Fruit fly (Drosophila melanogaster) Kc167 (cell line): ENCODE measurements around the gene Ugt35E2.

ENCODE experiments used
- h ChIP-seq: fragments of >200 bp; optimal IDR thresholded peaks from 3 replicates; lab custom pipeline; 2018; ENCODE audit warnings: missing external identifiers
- insv ChIP-seq: fragments of >200 bp; optimal IDR thresholded peaks from 3 replicates; lab custom pipeline; 2018; ENCODE audit warnings: missing external identifiers
- psq ChIP-seq: fragments of >200 bp; optimal IDR thresholded peaks from 2 replicates; lab custom pipeline; 2017; ENCODE audit warnings: missing external identifiers
- ttk ChIP-seq: sonication (Bioruptor generic); optimal IDR thresholded peaks from 2 replicates; lab custom pipeline; 2017; ENCODE audit warnings: missing external identifiers

DNA sequence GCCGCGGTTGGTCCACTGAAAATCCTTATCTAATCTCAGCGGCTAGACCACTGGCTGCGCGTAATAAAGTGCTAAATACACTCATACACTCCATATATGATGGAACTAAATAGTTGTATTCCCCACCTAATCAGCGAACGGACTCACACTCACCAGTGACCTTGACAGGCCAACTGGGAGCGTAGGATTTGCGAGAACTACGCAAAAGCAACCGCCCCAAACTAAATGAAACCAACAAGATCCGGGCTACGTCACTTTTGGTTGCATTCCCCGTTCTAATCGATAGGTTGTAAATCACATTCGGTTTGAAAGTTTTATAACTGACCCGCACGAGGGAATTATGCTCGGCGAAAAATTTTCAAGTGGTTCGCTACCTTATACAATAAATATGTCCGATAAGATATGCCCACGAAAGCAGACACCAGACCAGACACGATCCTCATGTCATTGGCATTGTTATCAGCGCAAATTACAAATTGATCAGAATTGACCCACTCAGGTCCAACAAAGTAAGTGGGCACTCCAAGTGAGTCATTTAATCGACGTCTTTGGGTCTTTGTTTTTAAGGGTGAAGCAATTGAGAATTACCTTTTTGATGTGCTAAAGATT is 31.6 kb upstream of the Ugt35E2 start:
- TF ChIP-seq insv (lab: Kevin White, UChicago) (no peak), ttk (lab: Kevin White, UChicago) (no peak), psq (lab: Kevin White, UChicago) (no peak), h (lab: Kevin White, UChicago) (no peak)
